Worm (Caenorhabditis elegans): ENCODE results near the gene tat-1.

Gene tat-1

DNA sequence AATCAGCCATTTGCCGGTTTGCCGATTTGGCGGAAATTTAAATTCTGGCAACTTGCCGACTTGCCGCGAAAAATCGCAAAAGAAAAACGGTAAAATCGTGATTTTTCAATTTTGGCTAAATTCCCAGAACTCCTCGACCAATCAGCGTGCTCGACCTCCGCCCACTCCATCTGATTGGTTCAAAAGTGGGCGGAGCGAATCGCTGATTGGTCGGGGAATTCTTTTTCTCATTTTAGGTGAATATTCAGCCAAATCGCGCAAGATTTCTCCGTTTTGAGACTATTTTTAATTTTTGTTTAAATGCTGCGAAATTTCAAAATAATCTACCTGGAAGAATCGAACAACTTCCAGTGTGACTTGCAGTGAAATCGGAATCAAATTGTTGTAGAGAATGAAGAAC is 7.0 kb downstream of the tat-1 start:
- TF ChIP-seq nhr-76 (tag; optimal IDR thresholded peaks at IDR 0.05) (no peak), nfya-1 (tag; optimal IDR thresholded peaks at IDR 0.05; ENCODE audit: insufficient read depth) (peak; percentile 91)

DNA sequence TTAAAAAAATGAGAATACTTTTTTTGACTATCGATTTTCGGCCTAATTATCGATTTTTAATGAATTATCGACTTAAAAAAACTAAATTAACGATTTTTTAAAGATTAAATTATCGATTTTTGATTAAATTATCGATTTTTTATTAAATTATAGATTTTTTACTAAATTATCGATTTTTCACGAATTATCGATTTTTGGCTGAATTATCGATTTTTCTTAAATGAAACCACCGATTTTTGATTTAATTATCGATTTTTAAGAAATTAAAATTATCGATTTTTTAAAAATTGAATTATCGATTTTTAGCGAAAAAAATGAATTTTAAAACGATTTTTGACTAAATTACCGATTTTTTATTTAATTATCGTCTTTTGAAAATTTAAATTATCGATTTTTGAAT is 9.8 kb downstream of the tat-1 start:
- TF ChIP-seq nhr-11 (tag; optimal IDR thresholded peaks at IDR 0.05): no peak
- no peak for TF ChIP-seq ceh-16 (tag; optimal IDR thresholded peaks at IDR 0.05)
- TF ChIP-seq pqm-1 (tag; optimal IDR thresholded peaks at IDR 0.05): no peak
- TF ChIP-seq ceh-28 (tag; optimal IDR thresholded peaks at IDR 0.05): peak; percentile 98

DNA sequence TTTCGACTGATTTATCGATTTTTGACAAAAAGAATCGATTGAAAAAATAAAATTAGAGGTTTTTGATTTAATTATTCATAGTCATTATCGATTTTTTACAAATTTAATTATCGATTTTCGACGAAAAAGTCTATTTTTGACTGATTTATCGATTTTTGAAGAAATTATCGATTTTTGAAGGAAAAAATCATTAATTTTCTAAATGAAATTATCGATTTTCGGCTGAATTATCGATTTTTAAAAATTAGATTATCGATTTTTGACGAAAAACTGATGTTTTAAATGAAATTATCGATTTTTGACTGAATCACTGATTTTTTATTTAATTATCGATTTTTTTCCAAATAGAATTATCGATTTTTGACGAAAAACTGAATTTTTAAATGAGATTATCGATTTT is 10.5 kb downstream of the tat-1 start:
- TF ChIP-seq aly-2 (tag; optimal IDR thresholded peaks at IDR 0.05) (no peak), ceh-28 (tag; optimal IDR thresholded peaks at IDR 0.05) (peak; percentile 97), mdl-1 (tag; optimal IDR thresholded peaks at IDR 0.05) (no peak)

DNA sequence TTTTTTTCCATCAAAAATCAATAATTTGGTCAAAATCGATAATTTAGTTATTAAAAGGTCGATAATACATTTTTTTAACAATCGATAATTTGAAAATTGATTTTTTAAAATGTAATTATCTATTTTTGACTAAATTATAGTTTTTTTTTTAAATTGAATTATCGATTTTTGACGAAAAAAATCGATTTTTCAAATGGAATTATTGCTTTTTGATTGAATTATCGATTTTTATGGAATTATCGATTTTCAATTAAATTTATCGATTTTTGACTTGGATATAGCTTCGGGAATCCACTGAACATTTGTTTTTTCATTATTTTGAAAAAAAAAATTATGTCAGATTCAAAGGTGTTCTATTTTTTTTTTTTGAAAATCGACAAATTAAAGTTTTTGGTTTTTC is 11.2 kb downstream of the tat-1 start:
- peak; percentile 93 for TF ChIP-seq ceh-28 (tag; optimal IDR thresholded peaks at IDR 0.05)
- no peak for TF ChIP-seq lin-39 (tag; optimal IDR thresholded peaks at IDR 0.05)
- no peak for TF ChIP-seq aly-2 (tag; optimal IDR thresholded peaks at IDR 0.05)
- no peak for TF ChIP-seq ama-1 (optimal IDR thresholded peaks at IDR 0.05)
- no peak for TF ChIP-seq eor-1 (tag; optimal IDR thresholded peaks at IDR 0.05)
- TF ChIP-seq nhr-67 (tag; optimal IDR thresholded peaks at IDR 0.05): no peak

DNA sequence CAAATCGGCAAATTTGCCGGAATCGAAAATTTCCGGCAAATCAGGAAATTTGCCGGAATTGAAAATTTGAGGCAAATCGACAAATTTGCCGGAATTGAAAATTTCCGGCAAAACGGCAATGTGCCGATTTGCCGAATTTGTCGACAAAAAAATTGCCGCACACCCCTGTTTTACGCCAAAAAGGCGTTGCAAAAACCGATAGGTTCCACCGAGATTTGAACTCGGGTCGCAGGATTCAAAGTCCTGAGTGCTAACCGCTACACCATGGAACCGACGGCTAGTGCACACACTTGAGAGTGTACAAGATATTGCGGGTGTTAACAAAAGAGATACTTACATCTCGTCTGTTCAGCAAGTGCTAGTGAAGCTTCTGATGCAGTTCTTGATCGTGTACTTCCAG is 21.8 kb downstream of the tat-1 start:
- TF ChIP-seq nfya-1 (tag; optimal IDR thresholded peaks at IDR 0.05; ENCODE audit: insufficient read depth) (peak; percentile 21), lin-15B (tag; optimal IDR thresholded peaks at IDR 0.05) (peak; percentile 26), nhr-43 (tag; optimal IDR thresholded peaks at IDR 0.05; ENCODE audit: poor library complexity, severe bottlenecking) (peak; percentile 37), lsy-12 (tag; optimal IDR thresholded peaks at IDR 0.05) (peak; percentile 27), daf-12 (tag; optimal IDR thresholded peaks at IDR 0.05) (no peak)

DNA sequence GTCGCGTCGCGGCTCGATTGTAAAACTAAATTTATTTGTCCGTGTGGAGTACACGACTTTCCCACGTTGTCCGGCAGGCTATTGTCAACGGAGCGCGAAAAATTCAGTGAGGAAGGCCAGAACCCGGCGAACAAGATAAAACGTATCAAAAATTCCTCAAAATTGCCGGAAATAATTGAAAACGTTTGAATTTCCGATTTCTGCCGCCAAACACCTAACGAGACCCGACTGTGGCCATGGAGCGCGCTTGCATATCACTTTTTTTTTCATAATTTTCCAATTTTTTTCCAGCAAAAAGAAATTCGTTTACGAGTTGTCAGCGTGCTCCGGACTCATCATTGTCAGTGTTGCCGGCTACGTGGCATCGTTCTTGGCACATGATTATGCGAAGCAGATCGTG is 23.1 kb downstream of the tat-1 start:
- TF ChIP-seq pha-4 (tag; optimal IDR thresholded peaks at IDR 0.05) (no peak), nhr-76 (tag; optimal IDR thresholded peaks at IDR 0.05) (no peak), nhr-77 (tag; optimal IDR thresholded peaks at IDR 0.05) (no peak), jun-1 (tag; optimal IDR thresholded peaks at IDR 0.05) (no peak), nhr-25 (tag; optimal IDR thresholded peaks at IDR 0.05) (no peak), elt-2 (tag; optimal IDR thresholded peaks at IDR 0.05) (no peak), ceh-9 (tag; optimal IDR thresholded peaks at IDR 0.05) (no peak), ztf-4 (tag; optimal IDR thresholded peaks at IDR 0.05) (no peak), snpc-4 (tag; optimal IDR thresholded peaks at IDR 0.05) (no peak), sea-2 (GFP tag; optimal IDR thresholded peaks at IDR 0.05) (no peak), fos-1 (tag; optimal IDR thresholded peaks at IDR 0.05) (no peak), nhr-12 (tag; optimal IDR thresholded peaks at IDR 0.05) (no peak), elt-1 (tag; optimal IDR thresholded peaks at IDR 0.05) (no peak), ama-1 (optimal IDR thresholded peaks at IDR 0.05) (no peak), fkh-10 (GFP tag; optimal IDR thresholded peaks at IDR 0.05) (no peak), fkh-2 (tag; optimal IDR thresholded peaks at IDR 0.05) (no peak), ceh-28 (tag; optimal IDR thresholded peaks at IDR 0.05) (no peak), nhr-23 (tag; optimal IDR thresholded peaks at IDR 0.05) (no peak), ZK546.5 (tag; optimal IDR thresholded peaks at IDR 0.05) (no peak)

DNA sequence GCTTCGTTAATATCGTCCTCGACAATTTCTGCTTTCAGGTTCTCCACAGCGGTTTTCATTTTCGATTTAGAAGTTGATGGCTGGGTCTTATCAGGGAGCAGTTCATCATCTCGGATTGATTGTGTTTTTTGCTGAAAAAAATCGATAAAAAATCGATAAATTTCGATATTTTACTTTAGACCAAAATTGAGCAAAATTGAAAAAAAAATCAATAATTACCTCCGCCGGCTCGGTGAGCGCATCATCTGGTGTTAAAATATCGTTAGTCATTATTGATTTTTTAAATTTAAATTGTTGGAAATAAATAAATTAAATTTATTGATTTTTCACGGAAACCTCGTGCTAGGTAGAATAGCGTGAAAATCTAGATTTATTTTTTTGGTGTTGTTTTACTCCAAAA is 26.4 kb downstream of the tat-1 start, which contains the start of gene Y49E10.10:
Y49E10.10 (plus strand) TSS at position 381 of the 400 bp plus-strand sequence.
- TF ChIP-seq fkh-2 (tag; optimal IDR thresholded peaks at IDR 0.05): no peak
- peak; percentile 90 for TF ChIP-seq ceh-28 (tag; optimal IDR thresholded peaks at IDR 0.05)

All from whole organism, L3 larva.